Fruit fly (Drosophila melanogaster) ovary, adult (tissue): ENCODE data around the gene Hk.

Experiments used
- CG17801 ChIP-seq: fragments of 200-800 bp; optimal IDR thresholded peaks from 2 replicates; lab custom pipeline; 2019; ENCODE audit warnings: missing biosample characterization, mild to moderate bottlenecking, missing genetic modification characterization, moderate library complexity; ENCODE audit not compliant: partially characterized antibody

The Hk gene

dm6 chrX:10247366-10247765, 15.9 kb downstream of the Hk start:
- no peak for TF ChIP-seq CG17801 (GFP tag; lab: Kevin White, UChicago)

- no peak for TF ChIP-seq CG17801 (GFP tag; lab: Kevin White, UChicago)
Observed at dm6 chrX:10244763-10245162, 18.5 kb downstream of the Hk start.

- TF ChIP-seq CG17801 (GFP tag; lab: Kevin White, UChicago) = no peak
Observed at dm6 chrX:10243540-10243939, 19.7 kb downstream of the Hk start.

dm6 chrX:10242883-10243282, 20.4 kb downstream of the Hk start:
- TF ChIP-seq CG17801 (GFP tag; lab: Kevin White, UChicago) = no peak

DNA sequence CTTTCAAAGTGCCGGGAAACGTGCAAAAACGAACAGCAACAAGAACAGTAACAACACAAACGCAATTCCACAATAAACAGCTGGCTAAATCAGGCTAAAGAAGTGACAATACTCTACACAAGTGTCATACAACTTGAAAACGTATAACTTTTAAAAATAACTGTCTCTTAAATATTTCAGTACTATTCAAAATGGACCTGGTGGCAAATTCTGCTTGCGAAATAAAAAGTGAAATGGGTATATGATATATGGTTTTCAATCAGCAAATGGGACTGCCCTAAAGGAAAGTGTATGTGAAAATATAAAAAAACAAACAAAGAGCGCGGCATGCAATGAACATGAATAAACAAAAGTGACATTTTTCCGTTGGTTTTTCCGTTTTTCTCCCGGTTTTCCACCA, 21.4 kb downstream of the Hk start:
- TF ChIP-seq CG17801 (GFP tag; lab: Kevin White, UChicago) = no peak

DNA sequence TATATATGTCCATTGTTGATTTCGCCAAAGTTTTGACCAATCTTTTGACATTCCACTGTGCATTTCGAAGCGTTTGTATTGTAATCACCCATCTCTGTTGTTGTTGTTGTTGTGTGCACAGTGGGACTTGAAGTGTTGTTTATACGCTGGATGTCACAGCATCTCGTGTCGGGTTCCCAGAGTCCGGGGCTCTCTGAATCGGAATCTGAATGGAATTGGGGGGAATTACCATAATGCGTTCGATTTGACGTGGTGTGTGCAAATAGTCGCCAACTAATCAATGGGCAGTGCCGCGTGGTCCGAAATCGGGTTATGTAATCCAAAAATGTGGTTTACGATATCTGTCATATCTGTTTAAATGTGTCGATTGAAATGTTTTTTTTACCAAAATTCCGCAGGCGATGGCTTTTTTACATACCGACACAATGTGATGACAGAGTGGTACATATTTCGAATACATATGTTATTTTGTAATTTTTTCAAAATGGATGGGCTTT, 29.2 kb downstream of the Hk start:
- TF ChIP-seq CG17801 (GFP tag; lab: Kevin White, UChicago) = no peak

dm6 chrX:10233065-10233464, 30.2 kb downstream of the Hk start, which contains the start of gene CG2961:
Gene CG2961, minus strand, starts transcription at chrX:10233080.
- TF ChIP-seq CG17801 (GFP tag; lab: Kevin White, UChicago) = no peak

DNA sequence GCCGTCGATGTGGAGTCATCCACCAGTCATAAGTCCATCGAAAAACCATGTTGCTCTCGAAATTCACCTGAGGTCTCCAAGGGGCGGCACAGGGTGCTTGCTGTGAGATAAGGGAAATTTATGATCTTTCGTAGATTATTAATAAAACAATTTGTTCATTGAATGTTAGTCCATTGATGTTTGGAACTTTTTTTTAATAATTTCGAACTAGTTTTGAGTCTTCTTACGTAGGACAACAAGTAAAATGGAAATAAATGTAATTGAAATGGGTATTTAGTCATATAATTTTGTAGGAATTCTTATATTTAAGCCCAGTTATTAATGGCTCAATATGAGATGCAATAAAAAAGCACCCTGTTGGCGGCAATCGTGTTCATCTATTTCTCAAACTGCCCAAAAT, 30.8 kb downstream of the Hk start:
- TF ChIP-seq CG17801 (GFP tag; lab: Kevin White, UChicago) = peak; percentile 28

DNA sequence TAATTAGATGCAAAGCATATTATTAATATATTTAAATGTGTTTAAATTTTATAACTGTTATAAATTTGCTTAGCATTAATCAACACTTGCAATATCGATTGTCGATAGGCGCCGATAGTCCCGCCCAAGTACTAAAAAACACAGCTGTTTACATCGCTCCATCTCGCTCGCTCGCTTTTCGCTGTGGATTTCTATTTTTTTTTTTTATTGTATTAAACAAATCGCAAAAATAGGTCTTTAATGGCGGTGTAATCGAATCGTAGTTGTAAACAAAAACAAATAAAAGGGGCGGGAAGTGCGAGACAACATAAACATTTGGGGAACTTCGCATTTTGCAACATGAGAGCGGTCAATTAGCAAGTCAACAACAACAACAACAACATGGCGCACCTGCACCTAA, 43.3 kb downstream of the Hk start, which contains the start of gene CG34408:
CG34408 (plus strand) TSS at position 156 of the 400 bp plus-strand sequence.
- peak; percentile 48 for TF ChIP-seq CG17801 (GFP tag; lab: Kevin White, UChicago)

- TF ChIP-seq CG17801 (GFP tag; lab: Kevin White, UChicago) = no peak
Observed at dm6 chrX:10219039-10219438, 44.2 kb downstream of the Hk start, which contains the start of gene CG15308. Gene CG15308, minus strand, starts transcription at chrX:10219139.

- TF ChIP-seq CG17801 (GFP tag; lab: Kevin White, UChicago) = no peak
Observed at dm6 chrX:10216634-10217239, 46.5 kb downstream of the Hk start, which contains the start of gene CG2962. Gene CG2962, minus strand, starts transcription at chrX:10216642.

dm6 chrX:10212687-10213329, 50.5 kb downstream of the Hk start, which contains the start of gene ATPsyndelta:
Gene ATPsyndelta, plus strand, starts transcription at chrX:10212970.
- TF ChIP-seq CG17801 (GFP tag; lab: Kevin White, UChicago) = no peak

- TF ChIP-seq CG17801 (GFP tag; lab: Kevin White, UChicago) = no peak
Observed at dm6 chrX:10212118-10212517, 51.2 kb downstream of the Hk start, which contains the start of gene Ypel. Gene Ypel, minus strand, starts transcription at chrX:10212374.

- peak; percentile 79 for TF ChIP-seq CG17801 (GFP tag; lab: Kevin White, UChicago)
Observed at dm6 chrX:10211128-10211914, 52.0 kb downstream of the Hk start.

DNA sequence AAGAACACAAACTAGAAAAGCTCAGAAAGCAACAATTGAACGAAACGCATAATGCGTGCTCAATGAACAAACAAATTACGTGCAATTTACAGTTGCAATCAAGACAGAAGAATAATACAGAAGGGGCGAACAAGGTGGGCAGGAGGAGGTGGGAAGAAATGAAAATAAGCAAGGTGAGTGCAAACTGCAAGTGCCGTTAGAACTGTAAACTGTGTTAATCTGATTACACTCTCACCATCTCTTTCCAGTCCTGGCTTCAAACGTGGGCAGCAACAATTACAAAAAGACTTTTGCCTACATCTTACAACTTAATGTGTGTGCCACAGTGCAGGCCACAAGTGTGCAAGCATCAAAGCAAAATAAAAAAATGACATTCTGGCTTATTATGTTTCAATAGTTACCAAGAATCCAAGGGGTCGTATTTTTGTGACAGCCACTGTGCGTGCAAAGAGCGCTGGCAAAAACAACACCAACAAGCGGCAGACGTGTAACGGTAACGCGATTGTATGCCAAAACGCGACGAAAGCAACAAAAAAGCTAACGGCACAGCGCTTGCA, 52.9 kb downstream of the Hk start:
- TF ChIP-seq CG17801 (GFP tag; lab: Kevin White, UChicago) = peak; percentile 70
